Fruit fly (Drosophila melanogaster): ENCODE data around the gene tgo.

tgo gene

dm6 chr3R:9055119-9056105 is 35.6 kb upstream of the tgo start (continued):
- TF ChIP-seq CG2129 (GFP tag; IDR thresholded peaks at IDR 0.05; ENCODE audit: partially characterized antibody) (no peak), Trl (optimal IDR thresholded peaks at IDR 0.05) (peak in 1 of 2 experiments; percentile 5), Trl (GFP tag; optimal IDR thresholded peaks at IDR 0.05) (peak; percentile 58), dimm (GFP tag; IDR thresholded peaks at IDR 0.05) (no peak), CG8924 (tag; optimal IDR thresholded peaks at IDR 0.05) (peak; percentile 95), lilli (GFP tag; optimal IDR thresholded peaks at IDR 0.05) (peak; percentile 90), seq (GFP tag; IDR thresholded peaks at IDR 0.05) (no peak), CG1024 (GFP tag; IDR thresholded peaks at IDR 0.05) (no peak), row (GFP tag; IDR thresholded peaks at IDR 0.05) (no peak), gsb-n (tag; optimal IDR thresholded peaks at IDR 0.05) (peak; percentile 92), CG3847 (GFP tag; IDR thresholded peaks at IDR 0.05) (no peak), CG15269 (tag; optimal IDR thresholded peaks at IDR 0.05) (peak; percentile 95), insv (GFP tag; optimal IDR thresholded peaks at IDR 0.05) (peak in 1 of 2 experiments; percentile 49), unc-4 (GFP tag; IDR thresholded peaks at IDR 0.05; ENCODE audit: partially characterized antibody) (no peak), CG14710 (tag; optimal IDR thresholded peaks at IDR 0.05) (peak; percentile 91), Dll (GFP tag; IDR thresholded peaks at IDR 0.05; ENCODE audit: partially characterized antibody) (no peak), CG5180 (GFP tag; optimal IDR thresholded peaks at IDR 0.05) (peak; percentile 82), CG11696 (GFP tag; IDR thresholded peaks at IDR 0.05) (no peak), p53 (GFP tag; optimal IDR thresholded peaks at IDR 0.05) (peak; percentile 38), CG7839 (tag; optimal IDR thresholded peaks at IDR 0.05) (peak; percentile 98), CG11456 (GFP tag; IDR thresholded peaks at IDR 0.05) (no peak), CG2199 (GFP tag; IDR thresholded peaks at IDR 0.05) (no peak), az2 (GFP tag; optimal IDR thresholded peaks at IDR 0.05) (peak; percentile 88), lov (optimal IDR thresholded peaks at IDR 0.05) (no peak), lov (GFP tag; IDR thresholded peaks at IDR 0.05) (no peak), CG7556 (GFP tag; optimal IDR thresholded peaks at IDR 0.05) (peak; percentile 89), CG2712 (tag; optimal IDR thresholded peaks at IDR 0.05) (peak; percentile 95), psq (GFP tag; optimal IDR thresholded peaks at IDR 0.05) (peak; percentile 35), CG7271 (tag; optimal IDR thresholded peaks at IDR 0.05) (peak; percentile 69), CG43689 (GFP tag; IDR thresholded peaks at IDR 0.05) (no peak), CG10565 (GFP tag; optimal IDR thresholded peaks at IDR 0.05) (peak; percentile 26), exex (tag; optimal IDR thresholded peaks at IDR 0.05) (peak; percentile 82), B-H2 (GFP tag; optimal IDR thresholded peaks at IDR 0.05) (peak; percentile 78), so (GFP tag; IDR thresholded peaks at IDR 0.05) (no peak), CG9932 (GFP tag; IDR thresholded peaks at IDR 0.05) (no peak), CG7357 (GFP tag; IDR thresholded peaks at IDR 0.05) (peak; percentile 82), CG3163 (GFP tag; optimal IDR thresholded peaks at IDR 0.05) (peak; percentile 29), H15 (GFP tag; IDR thresholded peaks at IDR 0.05) (no peak), grau (tag; optimal IDR thresholded peaks at IDR 0.05) (peak; percentile 95), bbx (GFP tag; IDR thresholded peaks at IDR 0.05; ENCODE audit: partially characterized antibody) (no peak), CG31441 (GFP tag; IDR thresholded peaks at IDR 0.05) (no peak), kah (GFP tag; optimal IDR thresholded peaks at IDR 0.05) (peak; percentile 89), sim (GFP tag; IDR thresholded peaks at IDR 0.05) (no peak), Sox102F (GFP tag; optimal IDR thresholded peaks at IDR 0.05) (peak; percentile 95), btn (GFP tag; optimal IDR thresholded peaks at IDR 0.05) (peak; percentile 14), CkIIα-i1 (GFP tag; IDR thresholded peaks at IDR 0.05) (no peak), CG14014 (GFP tag; IDR thresholded peaks at IDR 0.05) (no peak), en (GFP tag; optimal IDR thresholded peaks at IDR 0.05) (peak; percentile 19), CG17829 (tag; optimal IDR thresholded peaks at IDR 0.05) (peak; percentile 94), CG12299 (tag; optimal IDR thresholded peaks at IDR 0.05) (peak; percentile 93)

Data from whole organism, embryonic.